Worm (Caenorhabditis elegans): ENCODE measurements around the gene lmtr-5.

Gene lmtr-5

DNA sequence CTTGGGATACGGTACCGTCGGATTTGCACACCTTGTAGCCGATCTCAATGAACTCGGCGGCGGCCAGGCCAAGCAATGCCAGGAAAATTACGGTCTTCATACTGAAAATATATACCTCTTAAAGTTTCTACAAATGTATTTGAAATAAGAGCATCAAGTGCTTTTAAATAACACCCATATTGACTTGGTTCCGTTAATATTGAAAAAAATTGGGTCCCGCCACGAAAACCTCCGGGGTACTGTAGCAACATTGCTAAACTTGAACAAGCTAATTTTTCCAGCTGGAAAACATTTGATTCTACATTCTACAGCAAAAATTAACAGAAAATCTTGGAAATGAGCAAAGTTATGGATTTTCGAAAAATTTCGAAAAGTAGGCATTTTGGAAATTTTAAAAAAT is 15.9 kb downstream of the lmtr-5 start, which contains the start of gene heh-1:
Gene heh-1, minus strand, starts transcription at position 101 of the 400 bp plus-strand sequence.
- TF ChIP-seq lin-29 (GFP tag; IDR thresholded peaks at IDR 0.05), result no peak
- no peak for TF ChIP-seq ceh-62 (tag; optimal IDR thresholded peaks at IDR 0.05)
- TF ChIP-seq aha-1 (tag), result peak; percentile 62

DNA sequence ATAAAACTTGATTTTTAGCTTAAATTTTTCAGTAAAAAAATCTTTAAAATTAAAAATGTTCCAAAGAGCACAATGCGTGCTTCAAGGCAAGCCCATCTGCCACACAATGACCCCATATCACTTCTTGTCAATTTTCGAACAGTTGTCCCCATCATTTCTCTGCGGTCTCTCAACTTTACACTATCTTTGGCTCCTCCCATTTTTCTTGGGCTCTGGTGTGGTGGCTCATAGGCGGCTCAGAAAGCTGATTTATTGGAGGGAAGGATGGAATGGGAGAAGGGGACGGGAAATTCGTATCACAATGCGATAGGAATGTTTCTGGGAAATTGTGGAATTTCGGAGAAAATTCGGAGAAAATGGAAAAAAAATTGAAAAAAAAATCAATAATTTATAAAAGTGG is 17.1 kb downstream of the lmtr-5 start:
- no peak for TF ChIP-seq R02D3.7 (tag; optimal IDR thresholded peaks at IDR 0.05)
- TF ChIP-seq nhr-102 (tag; optimal IDR thresholded peaks at IDR 0.05), result no peak
- no peak for TF ChIP-seq ctbp-1 (GFP tag; IDR thresholded peaks at IDR 0.05)
- TF ChIP-seq daf-8 (GFP tag; IDR thresholded peaks at IDR 0.05), result no peak
- no peak for TF ChIP-seq tra-1 (GFP tag; IDR thresholded peaks at IDR 0.05)

DNA sequence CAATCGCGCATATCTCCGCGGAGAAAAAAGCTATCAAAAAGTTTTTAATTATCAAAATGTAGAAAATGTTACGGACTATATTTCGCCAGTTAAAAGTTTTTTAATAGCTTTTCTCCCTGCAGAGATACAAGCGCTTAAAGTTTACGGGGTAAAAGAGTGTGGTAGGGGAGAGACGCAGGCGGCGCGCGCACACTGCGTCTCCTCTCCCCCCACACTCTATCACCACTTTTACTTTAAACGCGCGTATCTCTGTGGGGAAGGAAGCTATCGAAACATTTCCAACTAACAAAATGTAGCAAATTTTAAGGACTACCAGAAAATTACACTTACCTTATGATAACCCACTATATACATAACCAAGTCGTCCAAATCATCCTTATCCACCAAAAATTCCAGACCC is 20.1 kb downstream of the lmtr-5 start:
- TF ChIP-seq skn-1 (tag; optimal IDR thresholded peaks at IDR 0.05) (no peak), lin-13 (GFP tag; optimal IDR thresholded peaks at IDR 0.05) (no peak)

DNA sequence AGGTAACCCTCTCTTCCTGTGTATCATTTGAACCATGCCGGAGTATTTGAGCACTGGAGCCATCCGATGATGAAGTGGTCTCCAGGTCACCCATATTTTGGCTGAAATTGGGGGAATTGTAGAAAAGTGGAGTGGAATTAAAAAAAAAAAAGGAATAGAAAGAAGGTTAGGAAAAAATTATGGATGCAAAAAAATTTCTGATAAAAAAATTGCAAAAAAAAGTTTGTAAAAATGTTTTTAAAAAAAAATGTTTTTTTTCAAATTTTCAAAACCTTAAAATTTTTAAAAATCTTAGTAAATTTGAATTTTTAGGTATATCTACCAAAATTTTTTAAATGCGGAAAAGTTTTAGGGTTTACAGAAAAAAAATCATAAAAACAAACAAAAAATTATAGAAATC is 35.6 kb downstream of the lmtr-5 start, which contains the start of gene frm-8:
Gene frm-8, minus strand, starts transcription at position 101 of the 400 bp plus-strand sequence.
- no peak for TF ChIP-seq zip-11 (GFP tag; IDR thresholded peaks at IDR 0.05)
- no peak for TF ChIP-seq nhr-77 (tag; optimal IDR thresholded peaks at IDR 0.05)
- TF ChIP-seq dmd-6 (GFP tag; IDR thresholded peaks at IDR 0.05), result no peak
- no peak for TF ChIP-seq dmd-8 (GFP tag; IDR thresholded peaks at IDR 0.05)
- no peak for TF ChIP-seq lin-29 (GFP tag; IDR thresholded peaks at IDR 0.05)
- TF ChIP-seq zag-1 (tag; optimal IDR thresholded peaks at IDR 0.05), result no peak
- TF ChIP-seq ceh-44 (GFP tag; IDR thresholded peaks at IDR 0.05), result no peak
- no peak for TF ChIP-seq hlh-30 (tag; optimal IDR thresholded peaks at IDR 0.05; ENCODE audit: insufficient read depth)
- no peak for TF ChIP-seq nhr-111 (GFP tag; optimal IDR thresholded peaks at IDR 0.05)

DNA sequence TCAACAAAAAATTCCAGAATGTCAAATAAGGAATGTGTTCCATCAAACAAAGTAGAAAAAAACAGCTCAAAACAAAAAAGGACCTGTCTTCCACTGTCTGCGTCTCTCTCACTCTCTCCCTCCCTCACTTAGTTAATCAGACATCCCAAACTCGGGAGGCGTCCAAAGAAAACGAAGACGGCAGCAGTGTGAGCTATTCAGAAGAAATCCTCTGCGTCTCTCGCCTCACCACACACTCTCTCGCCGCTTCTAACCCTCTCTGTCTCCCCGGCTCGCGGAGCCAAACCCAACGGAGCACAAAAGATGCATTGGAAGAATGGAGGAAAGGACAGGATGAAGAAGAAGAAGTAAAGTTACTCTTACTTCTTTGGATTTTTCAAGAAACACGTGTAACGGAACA is 36.8 kb downstream of the lmtr-5 start:
- peak; percentile 58 for TF ChIP-seq rbr-2 (tag; optimal IDR thresholded peaks at IDR 0.05)
- peak in 1 of 2 experiments; percentile 64 for TF ChIP-seq unc-62 (GFP tag; optimal IDR thresholded peaks at IDR 0.05 in 1 of 2)
- no peak for TF ChIP-seq unc-62 (tag; optimal IDR thresholded peaks at IDR 0.05)
- peak; percentile 13 for TF ChIP-seq dpl-1 (GFP tag; optimal IDR thresholded peaks at IDR 0.05)
- 0 out of 2 replicates have a peak, but pooled peaks have one; percentile 17 for TF ChIP-seq arid-1 (GFP tag; conservative IDR thresholded peaks at IDR 0.05)
- no peak for TF ChIP-seq nhr-111 (GFP tag; optimal IDR thresholded peaks at IDR 0.05)
- TF ChIP-seq set-16 (GFP tag; IDR thresholded peaks at IDR 0.05), result peak; percentile 54; the same call in 1 of the 2 replicates
- no peak for TF ChIP-seq lin-15B (tag; optimal IDR thresholded peaks at IDR 0.05)
- TF ChIP-seq hmg-1.1 (GFP tag; IDR thresholded peaks at IDR 0.05), result peak; percentile 72
- no peak for TF ChIP-seq php-3 (GFP tag; IDR thresholded peaks at IDR 0.05)
- TF ChIP-seq mep-1 (tag; optimal IDR thresholded peaks at IDR 0.05), result no peak
- no peak for TF ChIP-seq hif-1 (tag; optimal IDR thresholded peaks at IDR 0.05)
- no peak for TF ChIP-seq mdt-29 (GFP tag; IDR thresholded peaks at IDR 0.05)
- TF ChIP-seq nhr-237 (tag; optimal IDR thresholded peaks at IDR 0.05), result no peak
- no peak for TF ChIP-seq snpc-1.2 (GFP tag; IDR thresholded peaks at IDR 0.05)
- peak; percentile 17 for TF ChIP-seq hlh-30 (tag; optimal IDR thresholded peaks at IDR 0.05; ENCODE audit: insufficient read depth)
- no peak for TF ChIP-seq ceh-32 (tag; optimal IDR thresholded peaks at IDR 0.05; ENCODE audit: poor library complexity)
- TF ChIP-seq daf-19 (GFP tag; conservative IDR thresholded peaks at IDR 0.05), result no peak
- TF ChIP-seq fkh-10 (GFP tag; optimal IDR thresholded peaks at IDR 0.05), result peak; percentile 56
- TF ChIP-seq lsy-2 (tag; optimal IDR thresholded peaks at IDR 0.05), result peak; percentile 23 to 24

Data from whole organism, L4 larva.